Worm (Caenorhabditis elegans) whole organism, L4/young adult: ENCODE data around the gene cept-1.

Source experiments
- dao-5 ChIP-seq: sonication (generic microtip); optimal IDR thresholded peaks from 2 replicates; lab custom pipeline; 2016; ENCODE audit warnings: missing genotype, missing genetic modification characterization, moderate library complexity, missing compliant biosample characterization
- him-1 ChIP-seq: sonication (generic microtip); optimal IDR thresholded peaks from 2 replicates; lab custom pipeline; 2016; ENCODE audit warnings: missing genotype, missing genetic modification reagents, missing genetic modification characterization, missing compliant biosample characterization

DNA sequence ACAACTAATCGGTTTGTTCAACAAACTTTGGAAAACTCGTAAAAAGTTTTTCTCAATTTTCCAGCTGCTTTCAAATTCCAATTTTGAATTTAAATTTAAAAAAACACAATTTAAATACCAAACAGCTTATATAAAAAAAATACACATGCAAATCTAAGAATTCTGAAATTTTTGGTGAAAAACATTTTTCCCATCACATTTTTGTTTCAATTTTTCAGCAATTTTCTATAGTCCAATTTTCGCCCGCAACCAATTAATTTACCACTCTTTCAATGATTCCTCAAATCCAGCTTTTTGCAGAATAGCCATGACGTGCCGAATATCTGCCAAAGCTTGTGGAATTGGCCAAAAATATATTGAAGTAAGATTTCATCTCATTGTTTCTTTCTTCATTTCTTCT is at the start of gene cept-1:
- no peak for TF ChIP-seq dao-5
- no peak for TF ChIP-seq him-1 (tag; lab: Kevin White, UChicago)
